Worm (Caenorhabditis elegans): ENCODE measurements around the gene str-12.

str-12 gene

ce11 chrV:15566511-15567178 is 44.0 kb upstream of the str-12 start (continued):
- TF ChIP-seq ztf-28 (GFP tag; IDR thresholded peaks at IDR 0.05) = no peak
- peak; percentile 33; the same call in 1 of the 2 replicates for TF ChIP-seq hmg-1.2 (GFP tag; IDR thresholded peaks at IDR 0.05)
- peak; percentile 40; the same call in 1 of the 2 replicates for TF ChIP-seq B0336.3 (GFP tag; IDR thresholded peaks at IDR 0.05)
- no peak for TF ChIP-seq lsy-27 (tag; optimal IDR thresholded peaks at IDR 0.05; ENCODE audit: borderline replicate concordance, insufficient read depth)
- peak; percentile 52 for TF ChIP-seq ZK185.1 (tag; optimal IDR thresholded peaks at IDR 0.05; ENCODE audit: poor library complexity, severe bottlenecking)
- 0 out of 2 replicates have a peak, but pooled peaks have one; percentile 18 for TF ChIP-seq cebp-1 (GFP tag; IDR thresholded peaks at IDR 0.05)
- TF ChIP-seq cebp-1 (tag; optimal IDR thresholded peaks at IDR 0.05) = peak; percentile 75
- peak; percentile 78 for TF ChIP-seq K12H6.12 (tag; optimal IDR thresholded peaks at IDR 0.05)
- TF ChIP-seq snpc-3.4 (tag; optimal IDR thresholded peaks at IDR 0.05) = no peak
- TF ChIP-seq madf-8 (GFP tag; conservative IDR thresholded peaks at IDR 0.05) = no peak
- peak; percentile 66 for TF ChIP-seq lin-40 (tag; optimal IDR thresholded peaks at IDR 0.05)
- no peak for TF ChIP-seq snpc-4 (GFP tag; optimal IDR thresholded peaks at IDR 0.05)
- peak; percentile 61 to 72 (median 64) for TF ChIP-seq snpc-4 (tag; optimal IDR thresholded peaks at IDR 0.05)
- TF ChIP-seq hlh-12 (tag; optimal IDR thresholded peaks at IDR 0.05) = no peak
- no peak for TF ChIP-seq let-607 (tag; optimal IDR thresholded peaks at IDR 0.05)
- TF ChIP-seq fkh-3 (tag; optimal IDR thresholded peaks at IDR 0.05) = no peak
- TF ChIP-seq akir-1 (GFP tag; optimal IDR thresholded peaks at IDR 0.05) = no peak
- TF ChIP-seq F57C9.4 (tag; optimal IDR thresholded peaks at IDR 0.05) = no peak
- no peak for TF ChIP-seq xnd-1 (tag; optimal IDR thresholded peaks at IDR 0.05)
- no peak for TF ChIP-seq rec-8 (tag; optimal IDR thresholded peaks at IDR 0.05)
- no peak for TF ChIP-seq gei-17 (GFP tag; optimal IDR thresholded peaks at IDR 0.05)
- TF ChIP-seq ceh-58 (GFP tag; IDR thresholded peaks at IDR 0.05) = no peak
- TF ChIP-seq let-526 (GFP tag; IDR thresholded peaks at IDR 0.05) = 0 out of 2 replicates have a peak, but pooled peaks have one; percentile 55
- TF ChIP-seq K11D2.4 (GFP tag; IDR thresholded peaks at IDR 0.05) = peak; percentile 61; the same call in 1 of the 2 replicates
- TF ChIP-seq hlh-26 (GFP tag; conservative IDR thresholded peaks at IDR 0.05) = no peak
- TF ChIP-seq D2030.7 (GFP tag; IDR thresholded peaks at IDR 0.05) = no peak
- TF ChIP-seq mxl-1 (tag; optimal IDR thresholded peaks at IDR 0.05) = no peak
- TF ChIP-seq aptf-2 (GFP tag; conservative IDR thresholded peaks at IDR 0.05) = no peak
- peak; percentile 54; the same call in 1 of the 2 replicates for TF ChIP-seq lir-1 (GFP tag; conservative IDR thresholded peaks at IDR 0.05)
- TF ChIP-seq efl-1 (GFP tag; optimal IDR thresholded peaks at IDR 0.05) = no peak
- TF ChIP-seq madf-3 (GFP tag; IDR thresholded peaks at IDR 0.05) = no peak
- TF ChIP-seq madf-6 (GFP tag; IDR thresholded peaks at IDR 0.05) = no peak
- no peak for TF ChIP-seq F52B5.7 (tag; optimal IDR thresholded peaks at IDR 0.05)
- TF ChIP-seq ccch-3 (GFP tag; optimal IDR thresholded peaks at IDR 0.05) = no peak
- TF ChIP-seq nfya-2 (GFP tag; IDR thresholded peaks at IDR 0.05) = no peak
- peak; percentile 37 for TF ChIP-seq lin-54 (GFP tag; optimal IDR thresholded peaks at IDR 0.05)
- TF ChIP-seq atf-7 (tag; optimal IDR thresholded peaks at IDR 0.05) = no peak
- no peak for TF ChIP-seq B0261.1 (tag; optimal IDR thresholded peaks at IDR 0.05)
- TF ChIP-seq lsl-1 (GFP tag; optimal IDR thresholded peaks at IDR 0.05) = no peak
- TF ChIP-seq sptf-2 (GFP tag; optimal IDR thresholded peaks at IDR 0.05) = no peak
- no peak for TF ChIP-seq hmg-20 (GFP tag; IDR thresholded peaks at IDR 0.05)
- TF ChIP-seq nhr-80 (tag; optimal IDR thresholded peaks at IDR 0.05) = peak; percentile 47
- TF ChIP-seq Y79H2A.3 (GFP tag; conservative IDR thresholded peaks at IDR 0.05) = no peak
- TF ChIP-seq F55B11.4 (tag; optimal IDR thresholded peaks at IDR 0.05; ENCODE audit: borderline replicate concordance, insufficient read depth) = no peak
- TF ChIP-seq F22D6.2 (tag; optimal IDR thresholded peaks at IDR 0.05) = peak; percentile 68
- no peak for TF ChIP-seq F57A8.1 (GFP tag; optimal IDR thresholded peaks at IDR 0.05)
- no peak for TF ChIP-seq dpl-1 (GFP tag; optimal IDR thresholded peaks at IDR 0.05)
